Fruit fly (Drosophila melanogaster) whole organism, embryonic: ENCODE measurements around the gene idc.
A peak's percentile ranks its signal among the peaks of the same experiment; 100 is the strongest.

Source experiments
- Ada2b ChIP-seq: fragments of 200-800 bp; sonication (Bioruptor generic); IDR thresholded peaks from 2 replicates; pipeline ENCODE4 v1.3.6; 2022; ENCODE audit warnings: missing biosample characterization, missing genetic modification characterization
- B-H2 ChIP-seq: fragments of 200-800 bp; sonication (Bioruptor generic); optimal IDR thresholded peaks from 2 replicates; lab custom pipeline; 2018; ENCODE audit warnings: missing biosample characterization, mild to moderate bottlenecking, missing genetic modification characterization
- BEAF-32 ChIP-seq: fragments of 200-800 bp; sonication (Bioruptor generic); optimal IDR thresholded peaks from 3 replicates; lab custom pipeline; 2017; ENCODE audit warnings: missing biosample characterization, missing genetic modification characterization, mild to moderate bottlenecking, moderate library complexity, missing genetic modification reagents
- CG10274 ChIP-seq: fragments of 200-800 bp; sonication (Bioruptor generic); optimal IDR thresholded peaks from 3 replicates; lab custom pipeline; 2017; ENCODE audit warnings: missing biosample characterization, mild to moderate bottlenecking, missing genetic modification characterization
- CG10654 ChIP-seq: fragments of 200-800 bp; sonication (Bioruptor generic); optimal IDR thresholded peaks from 2 replicates; lab custom pipeline; 2016; ENCODE audit warnings: missing biosample characterization, missing genetic modification characterization
- CG12155 ChIP-seq: fragments of 200-800 bp; sonication (Bioruptor generic); optimal IDR thresholded peaks from 3 replicates; lab custom pipeline; 2016; ENCODE audit warnings: missing biosample characterization, missing genetic modification characterization
- CG12236 ChIP-seq: fragments of 200-800 bp; sonication (Bioruptor generic); optimal IDR thresholded peaks from 2 replicates; lab custom pipeline; 2016; ENCODE audit warnings: missing biosample characterization, missing genetic modification characterization
- CG13123 ChIP-seq: fragments of 200-800 bp; sonication (Bioruptor generic); optimal IDR thresholded peaks from 2 replicates; lab custom pipeline; 2016; ENCODE audit warnings: missing biosample characterization, missing genetic modification characterization
- CG13775 ChIP-seq: fragments of 200-800 bp; sonication (Bioruptor generic); optimal IDR thresholded peaks from 3 replicates; lab custom pipeline; 2017; ENCODE audit warnings: missing biosample characterization, mild to moderate bottlenecking, missing genetic modification characterization
- CG14667 ChIP-seq: fragments of 200-800 bp; sonication (Bioruptor generic); IDR thresholded peaks from 2 replicates; pipeline ENCODE4 v1.3.6; 2022; ENCODE audit warnings: missing biosample characterization, missing genetic modification characterization
- CG18011 ChIP-seq: fragments of 200-800 bp; sonication (Bioruptor generic); optimal IDR thresholded peaks from 2 replicates; lab custom pipeline; 2017; ENCODE audit warnings: missing biosample characterization, missing genetic modification characterization, mild to moderate bottlenecking, moderate library complexity, missing genotype
- CG2875 ChIP-seq: fragments of 200-800 bp; sonication (Bioruptor generic); optimal IDR thresholded peaks from 2 replicates; lab custom pipeline; 2017; ENCODE audit warnings: missing biosample characterization, mild to moderate bottlenecking, missing genetic modification characterization, missing genetic modification reagents
- CG5953 ChIP-seq: fragments of 200-800 bp; sonication (Bioruptor generic); IDR thresholded peaks from 2 replicates; pipeline ENCODE4 v1.3.6; 2022; ENCODE audit warnings: missing biosample characterization, missing genetic modification characterization
- CG7786 ChIP-seq: fragments of 200-800 bp; sonication (Bioruptor generic); optimal IDR thresholded peaks from 2 replicates; lab custom pipeline; 2016; ENCODE audit warnings: missing biosample characterization, missing genetic modification characterization
- CG8359 ChIP-seq: fragments of 200-800 bp; sonication (Bioruptor generic); optimal IDR thresholded peaks from 2 replicates; lab custom pipeline; 2017; ENCODE audit warnings: missing biosample characterization, mild to moderate bottlenecking, missing genetic modification characterization, borderline replicate concordance
- D19B ChIP-seq: fragments of 200-800 bp; sonication (Bioruptor generic); optimal IDR thresholded peaks from 2 replicates; lab custom pipeline; 2017; ENCODE audit warnings: missing biosample characterization, mild to moderate bottlenecking, missing genetic modification characterization
- Dip3 ChIP-seq: fragments of 200-800 bp; sonication (Bioruptor generic); optimal IDR thresholded peaks from 3 replicates; lab custom pipeline; 2016; ENCODE audit warnings: missing biosample characterization, missing genetic modification characterization
- Drgx ChIP-seq: fragments of 200-800 bp; sonication (Bioruptor generic); IDR thresholded peaks from 2 replicates; pipeline ENCODE4 v1.3.6; 2022; ENCODE audit warnings: missing biosample characterization, missing genetic modification characterization
- Hey ChIP-seq: fragments of 200-800 bp; sonication (Bioruptor generic); optimal IDR thresholded peaks from 3 replicates; lab custom pipeline; 2018; ENCODE audit warnings: missing biosample characterization, mild to moderate bottlenecking, missing genetic modification characterization
- Lim3 ChIP-seq: fragments of 200-800 bp; sonication (Bioruptor generic); IDR thresholded peaks from 2 replicates; pipeline ENCODE4 v1.3.6; 2022; ENCODE audit warnings: missing biosample characterization, missing genetic modification characterization
- MESR4 ChIP-seq: fragments of 200-800 bp; sonication (Bioruptor generic); optimal IDR thresholded peaks from 2 replicates; lab custom pipeline; 2018; ENCODE audit warnings: missing biosample characterization, mild to moderate bottlenecking, missing genetic modification characterization, moderate library complexity
- Mad ChIP-seq: fragments of 200-800 bp; sonication (Bioruptor generic); optimal IDR thresholded peaks from 2 replicates; lab custom pipeline; 2016; ENCODE audit warnings: missing biosample characterization, missing genetic modification characterization
- Nf-YC ChIP-seq: fragments of 200-800 bp; optimal IDR thresholded peaks from 3 replicates; lab custom pipeline; 2019; ENCODE audit warnings: missing biosample characterization, mild to moderate bottlenecking, missing genetic modification characterization, moderate library complexity
- Scr ChIP-seq: fragments of 200-800 bp; sonication (Bioruptor generic); IDR thresholded peaks from 2 replicates; pipeline ENCODE4 v1.3.6; 2022; ENCODE audit warnings: missing biosample characterization, missing genetic modification characterization; ENCODE audit not compliant: partially characterized antibody
- Ssrp ChIP-seq: fragments of 200-800 bp; sonication (Bioruptor generic); optimal IDR thresholded peaks from 2 replicates; lab custom pipeline; 2018; ENCODE audit warnings: missing biosample characterization, mild to moderate bottlenecking, missing genetic modification characterization, moderate library complexity
- Trl ChIP-seq, 3 experiments: fragments of >200 bp in 2 of 3; fragments of 200-800 bp in 1 of 3; sonication (Bioruptor generic) in 1 of 3; optimal IDR thresholded peaks; 2 replicates in 1 of 3; 3 replicates in 2 of 3; lab custom pipeline; 2016 to 2017; ENCODE audit warnings: missing biosample characterization in 1 of 3, missing genetic modification characterization in 1 of 3
- Xbp1 ChIP-seq: fragments of 200-800 bp; sonication (Bioruptor generic); optimal IDR thresholded peaks from 3 replicates; lab custom pipeline; 2016; ENCODE audit warnings: missing biosample characterization, mild to moderate bottlenecking, missing genetic modification characterization
- ac ChIP-seq: fragments of 200-800 bp; sonication (Bioruptor generic); optimal IDR thresholded peaks from 3 replicates; lab custom pipeline; 2017; ENCODE audit warnings: missing biosample characterization, mild to moderate bottlenecking, missing genetic modification characterization
- cato ChIP-seq: fragments of 200-800 bp; sonication (Bioruptor generic); optimal IDR thresholded peaks from 2 replicates; lab custom pipeline; 2016; ENCODE audit warnings: missing biosample characterization, missing genetic modification characterization, borderline replicate concordance
- cg ChIP-seq: fragments of 200-800 bp; sonication (Bioruptor generic); optimal IDR thresholded peaks from 3 replicates; lab custom pipeline; 2019; ENCODE audit warnings: missing biosample characterization, mild to moderate bottlenecking, missing genetic modification characterization, moderate library complexity
- chif ChIP-seq, 2 experiments: fragments of 200-800 bp; sonication (Bioruptor generic); optimal IDR thresholded peaks; 3 replicates each; lab custom pipeline; 2016; ENCODE audit warnings: missing biosample characterization in 2 of 2, missing genetic modification characterization in 2 of 2
- chn ChIP-seq: fragments of 200-800 bp; sonication (Bioruptor generic); optimal IDR thresholded peaks from 2 replicates; lab custom pipeline; 2016; ENCODE audit warnings: missing biosample characterization, missing genetic modification characterization
- danr ChIP-seq: fragments of 200-800 bp; sonication (Bioruptor generic); IDR thresholded peaks from 2 replicates; pipeline ENCODE4 v1.3.6; 2022; ENCODE audit warnings: missing biosample characterization, missing genetic modification characterization
- dysf ChIP-seq: fragments of 200-800 bp; sonication (Bioruptor generic); IDR thresholded peaks from 3 replicates; pipeline ENCODE4 v1.3.6; 2022; ENCODE audit warnings: missing biosample characterization, missing genetic modification characterization
- ewg ChIP-seq: fragments of 200-800 bp; sonication (Bioruptor generic); optimal IDR thresholded peaks from 3 replicates; lab custom pipeline; 2017; ENCODE audit warnings: mild to moderate bottlenecking, missing biosample characterization, missing genetic modification reagents, missing genetic modification characterization
- fd102C ChIP-seq: fragments of 200-800 bp; sonication (Bioruptor generic); optimal IDR thresholded peaks from 2 replicates; lab custom pipeline; 2018; ENCODE audit warnings: missing biosample characterization, mild to moderate bottlenecking, missing genetic modification characterization, moderate library complexity
- fd96Cb ChIP-seq: fragments of 200-800 bp; sonication (Bioruptor generic); optimal IDR thresholded peaks from 2 replicates; lab custom pipeline; 2018; ENCODE audit warnings: missing biosample characterization, mild to moderate bottlenecking, missing genetic modification characterization, moderate library complexity
- lab ChIP-seq: fragments of 200-800 bp; sonication (Bioruptor generic); optimal IDR thresholded peaks from 3 replicates; lab custom pipeline; 2017; ENCODE audit warnings: missing biosample characterization, missing genetic modification characterization, mild to moderate bottlenecking, moderate library complexity, missing genetic modification reagents
- nerfin-1 ChIP-seq: fragments of 200-800 bp; sonication (Bioruptor generic); optimal IDR thresholded peaks from 3 replicates; lab custom pipeline; 2019; ENCODE audit warnings: missing biosample characterization, mild to moderate bottlenecking, missing genetic modification characterization, moderate library complexity
- oc ChIP-seq: fragments of 200-800 bp; sonication (Bioruptor generic); optimal IDR thresholded peaks from 2 replicates; lab custom pipeline; 2018; ENCODE audit warnings: missing biosample characterization, mild to moderate bottlenecking, missing genetic modification characterization, moderate library complexity
- otp ChIP-seq: fragments of 200-800 bp; sonication (Bioruptor generic); IDR thresholded peaks from 3 replicates; pipeline ENCODE4, ENCODE4 v1.3.6; 2022; ENCODE audit warnings: missing biosample characterization, missing genetic modification characterization
- pnt ChIP-seq: fragments of 200-800 bp; sonication (Bioruptor generic); optimal IDR thresholded peaks from 3 replicates; lab custom pipeline; 2016; ENCODE audit warnings: missing biosample characterization, missing genetic modification characterization
- ranshi ChIP-seq: fragments of 200-800 bp; sonication (Bioruptor generic); IDR thresholded peaks from 2 replicates; pipeline ENCODE4 v1.3.6; 2022; ENCODE audit warnings: missing biosample characterization, missing genetic modification characterization
- slou ChIP-seq: fragments of 200-800 bp; sonication (Bioruptor generic); optimal IDR thresholded peaks from 3 replicates; lab custom pipeline; 2016; ENCODE audit warnings: missing biosample characterization, missing genetic modification characterization
- stwl ChIP-seq: fragments of 200-800 bp; sonication (Bioruptor generic); optimal IDR thresholded peaks from 3 replicates; lab custom pipeline; 2018; ENCODE audit warnings: missing biosample characterization, mild to moderate bottlenecking, missing genetic modification characterization, moderate library complexity
- trem ChIP-seq: fragments of 200-800 bp; optimal IDR thresholded peaks from 3 replicates; lab custom pipeline; 2019; ENCODE audit warnings: missing biosample characterization, mild to moderate bottlenecking, missing genetic modification characterization, moderate library complexity
- unc-4 ChIP-seq: fragments of 200-800 bp; sonication (Bioruptor generic); IDR thresholded peaks from 2 replicates; pipeline ENCODE4 v1.3.6; 2022; ENCODE audit warnings: missing biosample characterization, missing genetic modification characterization; ENCODE audit not compliant: partially characterized antibody
- wor ChIP-seq: fragments of 200-800 bp; sonication (Bioruptor generic); IDR thresholded peaks from 2 replicates; pipeline ENCODE4 v1.3.6; 2022; ENCODE audit warnings: missing biosample characterization, missing genetic modification characterization

Gene idc

dm6 chr3R:20031043-20031763 lies 420 bp upstream of the idc start, which contains the start of gene trem (continued):
- TF ChIP-seq wor (GFP tag; lab: Robert Waterston, UW) (no peak), BEAF-32 (peak; percentile 13), Hey (tag; lab: Kevin White, UChicago) (no peak), slou (GFP tag; lab: Kevin White, UChicago) (peak; percentile 60), Nf-YC (tag; lab: Kevin White, UChicago) (peak; percentile 69), danr (GFP tag; lab: Robert Waterston, UW) (peak; percentile 37; the same call in 1 of the 2 replicates), ranshi (GFP tag; lab: Robert Waterston, UW) (peak; percentile 41; the same call in 1 of the 2 replicates), Drgx (GFP tag; lab: Robert Waterston, UW) (peak; percentile 36; the same call in 1 of the 2 replicates), cg (GFP tag; lab: Kevin White, UChicago) (no peak), cato (GFP tag; lab: Kevin White, UChicago) (peak; percentile 73), CG2875 (GFP tag; lab: Kevin White, UChicago) (no peak), fd96Cb (peak; percentile 59), CG12155 (peak; percentile 74), D19B (peak; percentile 87), pnt (peak; percentile 61), lab (no peak), CG13123 (GFP tag; lab: Kevin White, UChicago) (peak; percentile 37), CG12236 (GFP tag; lab: Kevin White, UChicago) (no peak), nerfin-1 (tag; lab: Kevin White, UChicago) (peak; percentile 62), unc-4 (no peak), Xbp1 (GFP tag; lab: Kevin White, UChicago) (peak; percentile 81), otp (no peak), Dip3 (GFP tag; lab: Kevin White, UChicago) (peak; percentile 60), CG13775 (GFP tag; lab: Kevin White, UChicago) (peak; percentile 89), ewg (GFP tag; lab: Kevin White, UChicago) (peak; percentile 52), ac (GFP tag; lab: Kevin White, UChicago) (no peak), CG18011 (GFP tag; lab: Kevin White, UChicago) (peak; percentile 44), fd102C (no peak), CG10654 (GFP tag; lab: Kevin White, UChicago) (peak; percentile 63), chn (GFP tag; lab: Kevin White, UChicago) (peak; percentile 54), CG10274 (GFP tag; lab: Kevin White, UChicago) (peak; percentile 38), CG5953 (GFP tag; lab: Robert Waterston, UW) (no peak; the same call in 1 of the 2 replicates), B-H2 (peak; percentile 49), Lim3 (GFP tag; lab: Robert Waterston, UW) (no peak; the same call in 1 of the 2 replicates), Trl (optimal IDR thresholded peaks at IDR 0.05; lab: Kevin White, UChicago) (no peak), Trl (GFP tag; optimal IDR thresholded peaks at IDR 0.05; lab: Kevin White, UChicago) (peak; percentile 37), MESR4 (GFP tag; lab: Kevin White, UChicago) (peak; percentile 34), Scr (GFP tag; lab: Robert Waterston, UW) (peak; percentile 17; the same call in 1 of the 2 replicates), Ssrp (tag; lab: Kevin White, UChicago) (peak; percentile 81), Mad (GFP tag; lab: Kevin White, UChicago) (peak; percentile 3), CG7786 (GFP tag; lab: Kevin White, UChicago) (peak; percentile 18), Ada2b (GFP tag; lab: Robert Waterston, UW) (peak; percentile 39), oc (no peak), CG14667 (peak; percentile 72), stwl (peak; percentile 15), trem (tag; lab: Kevin White, UChicago) (peak; percentile 79), CG8359 (peak; percentile 1), dysf (GFP tag; lab: Robert Waterston, UW) (peak; percentile 78), chif (GFP tag; optimal IDR thresholded peaks at IDR 0.05; lab: Kevin White, UChicago) (peak; percentile 48 to 50)
